Worm (Caenorhabditis elegans): ENCODE measurements around the gene Y44F5A.1.

DNA sequence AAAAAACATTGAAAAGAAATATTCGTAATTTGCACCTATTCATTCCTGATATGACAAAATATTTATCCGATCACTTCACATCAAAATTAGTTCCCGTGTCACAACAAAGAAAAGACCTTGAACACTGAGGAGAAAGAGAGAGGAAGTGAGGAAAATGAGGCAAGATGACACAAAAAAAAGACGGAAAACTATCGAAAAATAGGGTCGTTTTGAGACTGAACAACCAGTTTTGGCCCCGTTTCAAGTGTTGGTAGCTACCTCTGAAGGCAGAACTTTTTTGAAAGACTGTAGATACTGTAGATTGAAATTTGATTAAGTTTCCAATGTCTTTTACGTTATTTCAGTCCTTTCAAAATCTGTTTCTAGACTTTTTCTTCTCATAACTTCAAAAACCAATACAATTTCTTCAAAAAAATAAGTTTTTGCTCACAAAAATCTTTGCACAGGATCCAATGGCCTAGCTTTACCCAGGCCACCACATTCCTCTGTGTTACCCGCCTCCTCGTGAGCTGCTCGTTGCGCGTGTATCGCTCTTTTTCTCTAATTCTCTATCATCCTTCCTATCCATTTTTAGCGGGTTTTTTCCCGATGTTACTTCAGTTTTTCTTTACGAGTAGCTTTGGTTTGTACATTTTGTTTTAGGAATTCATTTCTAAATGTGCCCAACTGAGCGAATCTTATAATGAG lies 51.0 kb downstream of the Y44F5A.1 start:
- TF ChIP-seq sem-4 (tag; optimal IDR thresholded peaks at IDR 0.05) (no peak), ztf-4 (tag; optimal IDR thresholded peaks at IDR 0.05) (no peak), elt-1 (tag; optimal IDR thresholded peaks at IDR 0.05) (no peak), unc-55 (GFP tag; optimal IDR thresholded peaks at IDR 0.05) (peak; percentile 88), mdl-1 (tag; optimal IDR thresholded peaks at IDR 0.05) (peak; percentile 89 to 91), skn-1 (tag; optimal IDR thresholded peaks at IDR 0.05) (no peak), nhr-11 (tag; optimal IDR thresholded peaks at IDR 0.05) (no peak), ztf-11 (tag; optimal IDR thresholded peaks at IDR 0.05) (no peak), elt-3 (tag; optimal IDR thresholded peaks at IDR 0.05) (no peak)

Data from whole organism, L2 larva.